Fruit fly (Drosophila melanogaster) Kc167 (cell line): ENCODE measurements around the gene CG7968.

Experiments
- Myc ChIP-seq: fragments of >200 bp; optimal IDR thresholded peaks from 2 replicates; lab custom pipeline; 2017; ENCODE audit warnings: missing external identifiers
- Sin3A ChIP-seq: fragments of >200 bp; optimal IDR thresholded peaks from 2 replicates; lab custom pipeline; 2018; ENCODE audit warnings: missing external identifiers
- h ChIP-seq: fragments of >200 bp; optimal IDR thresholded peaks from 3 replicates; lab custom pipeline; 2018; ENCODE audit warnings: missing external identifiers
- insv ChIP-seq: fragments of >200 bp; optimal IDR thresholded peaks from 3 replicates; lab custom pipeline; 2018; ENCODE audit warnings: missing external identifiers
- psq ChIP-seq: fragments of >200 bp; optimal IDR thresholded peaks from 2 replicates; lab custom pipeline; 2017; ENCODE audit warnings: missing external identifiers
- ttk ChIP-seq: sonication (Bioruptor generic); optimal IDR thresholded peaks from 2 replicates; lab custom pipeline; 2017; ENCODE audit warnings: missing external identifiers

CG7968 gene

DNA sequence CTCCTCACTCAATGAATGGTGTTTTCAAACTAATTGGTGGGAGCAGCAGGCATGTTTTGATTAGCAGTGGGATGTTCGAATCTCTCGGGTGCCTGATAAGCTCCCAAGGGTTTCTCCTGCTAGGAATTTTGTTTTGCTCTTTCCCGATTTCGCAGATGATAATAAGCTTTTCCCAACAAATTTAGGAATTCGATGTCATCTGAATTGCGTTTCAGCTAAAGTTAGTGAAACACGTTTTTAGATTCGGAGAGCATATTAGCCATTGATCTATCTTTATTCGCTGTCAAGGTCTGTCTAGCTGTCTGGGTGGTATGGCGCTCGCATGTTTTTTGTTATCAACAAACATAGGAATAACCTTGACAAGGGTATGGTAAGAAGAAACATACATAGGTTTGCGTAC lies 7.7 kb upstream of the CG7968 start, which contains the start of gene CG33307:
Gene CG33307, minus strand, starts transcription at position 13 of the 400 bp plus-strand sequence.
- TF ChIP-seq h (lab: Kevin White, UChicago) (no peak), ttk (lab: Kevin White, UChicago) (no peak), Myc (lab: Kevin White, UChicago) (no peak), Sin3A (lab: Kevin White, UChicago) (no peak), psq (no peak), insv (lab: Kevin White, UChicago) (no peak)

DNA sequence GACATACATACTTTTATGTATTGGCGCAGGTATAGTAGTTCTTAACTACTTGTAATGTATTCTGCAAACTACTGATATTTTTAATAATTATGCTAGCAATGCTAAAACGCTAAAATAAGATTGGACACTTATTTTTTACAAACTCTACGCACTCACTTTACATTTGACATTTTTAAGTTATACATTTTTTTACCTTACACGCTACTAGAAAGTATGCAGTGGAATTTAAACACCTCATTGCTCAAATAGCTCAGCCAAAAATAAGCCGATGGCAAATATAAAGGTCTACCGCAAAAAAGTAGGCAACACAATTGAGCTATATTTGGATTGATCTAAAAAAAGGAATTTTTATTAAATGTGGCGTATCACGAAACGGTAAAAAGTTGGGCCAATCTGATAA lies 7.1 kb upstream of the CG7968 start:
- TF ChIP-seq ttk (lab: Kevin White, UChicago) (no peak), h (lab: Kevin White, UChicago) (no peak), psq (no peak), Sin3A (lab: Kevin White, UChicago) (no peak), Myc (lab: Kevin White, UChicago) (no peak), insv (lab: Kevin White, UChicago) (no peak)

dm6 chr2L:13842572-13842971 lies 6.6 kb upstream of the CG7968 start:
- TF ChIP-seq ttk (lab: Kevin White, UChicago): no peak

DNA sequence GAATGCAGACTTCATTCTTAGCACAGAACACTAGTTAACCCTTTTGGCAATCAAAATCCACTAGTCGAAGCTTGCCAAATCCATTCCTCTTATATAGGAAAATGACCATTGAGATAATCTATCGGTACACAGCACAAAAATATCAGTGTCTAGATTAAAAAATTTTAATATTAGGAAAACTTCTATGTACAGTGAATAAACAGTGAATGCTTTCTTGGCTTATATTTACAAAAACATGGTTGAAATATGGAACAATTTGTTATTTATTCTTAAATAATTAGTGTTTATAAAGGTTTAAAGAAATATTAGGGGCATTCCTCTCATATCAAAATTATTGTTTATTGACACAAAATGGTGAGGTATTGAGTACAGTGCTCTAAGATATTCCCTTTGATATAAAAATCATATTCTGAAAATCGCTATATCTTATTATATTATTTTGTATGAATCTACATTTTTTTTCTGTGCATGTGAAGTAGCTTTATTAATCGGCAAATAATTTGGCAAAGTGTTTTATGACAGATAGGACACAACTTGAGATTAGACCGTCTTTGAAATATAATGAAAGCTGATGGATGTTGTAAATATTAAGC lies 5.4 kb upstream of the CG7968 start, which contains the start of gene CG33306:
Gene CG33306, minus strand, starts transcription at position 51 of the 593 bp plus-strand sequence.
- no peak for TF ChIP-seq h (lab: Kevin White, UChicago)
- TF ChIP-seq psq: no peak

DNA sequence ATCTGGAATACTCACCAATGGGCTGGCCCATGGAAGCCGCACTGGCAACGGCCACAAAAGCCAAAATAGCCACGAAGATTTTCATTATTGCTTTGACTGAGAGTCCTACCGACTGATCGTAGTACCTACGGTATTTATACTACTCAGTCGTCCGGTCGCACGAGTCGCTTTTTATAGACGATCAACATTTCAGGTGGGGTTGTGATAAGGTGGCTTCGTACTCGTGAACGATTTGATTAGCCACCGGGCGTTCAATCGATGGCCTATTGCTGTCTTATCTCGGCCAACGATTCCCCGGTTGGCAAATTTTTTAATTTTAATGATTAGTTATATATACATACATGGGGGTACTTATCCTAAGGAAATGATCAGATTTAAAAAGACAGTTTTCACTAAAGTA lies 4.0 kb upstream of the CG7968 start, which contains the start of gene CG8997:
Gene CG8997, minus strand, starts transcription at position 148 of the 400 bp plus-strand sequence.
- TF ChIP-seq Myc (lab: Kevin White, UChicago): no peak
- no peak for TF ChIP-seq h (lab: Kevin White, UChicago)
- TF ChIP-seq ttk (lab: Kevin White, UChicago): no peak
- TF ChIP-seq psq: no peak
- no peak for TF ChIP-seq Sin3A (lab: Kevin White, UChicago)
- no peak for TF ChIP-seq insv (lab: Kevin White, UChicago)

DNA sequence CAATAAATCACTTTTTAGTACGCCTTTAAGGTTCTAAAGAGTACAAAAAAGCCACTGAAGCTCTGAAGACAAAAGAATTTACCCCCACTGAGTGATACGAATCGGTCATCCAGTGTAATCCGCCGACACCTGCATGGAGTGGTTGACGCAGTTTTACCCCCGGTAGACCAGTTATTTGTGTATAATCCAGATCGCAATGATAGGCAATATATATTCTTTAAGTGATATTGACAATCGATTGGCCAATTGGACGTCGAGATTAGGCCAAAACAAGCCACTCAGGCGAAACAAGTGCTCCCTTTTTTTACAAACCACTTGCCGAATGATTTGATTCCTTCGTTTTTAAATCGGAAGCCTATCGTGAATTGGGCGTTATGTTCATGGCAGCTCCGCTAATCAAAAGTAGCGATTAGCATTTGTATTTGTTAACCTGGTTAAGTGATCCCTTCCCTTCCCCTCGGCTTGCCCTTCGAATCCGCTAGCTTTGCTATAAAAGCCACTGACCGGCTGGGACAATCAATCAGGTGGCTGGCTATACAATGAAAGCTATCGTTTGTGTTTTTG lies 2.9 kb upstream of the CG7968 start, which contains the start of gene CG7916:
Gene CG7916, plus strand, starts transcription at position 514 of the 564 bp plus-strand sequence.
- TF ChIP-seq ttk (lab: Kevin White, UChicago) (no peak), Sin3A (lab: Kevin White, UChicago) (no peak), Myc (lab: Kevin White, UChicago) (no peak), insv (lab: Kevin White, UChicago) (no peak), psq (no peak), h (lab: Kevin White, UChicago) (no peak)

DNA sequence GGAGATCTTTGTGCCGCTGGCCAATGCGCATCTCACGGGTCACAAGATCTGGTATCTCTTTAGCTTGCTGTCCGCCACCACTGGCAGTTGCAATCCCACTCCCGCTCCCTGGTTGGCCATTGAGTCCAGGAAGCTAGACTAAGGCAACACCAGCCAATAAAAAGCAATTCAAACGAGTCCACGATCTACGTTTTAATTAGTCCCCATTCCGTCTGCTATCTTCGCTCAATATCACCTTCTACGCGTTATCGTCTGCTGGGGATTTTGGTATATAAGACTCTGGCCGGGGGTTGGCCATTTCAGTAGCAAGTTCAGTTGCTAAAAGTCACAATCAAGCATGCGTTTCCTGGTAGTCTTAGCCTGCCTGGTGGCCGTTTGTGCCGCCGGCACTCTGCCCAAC lies 1.6 kb upstream of the CG7968 start, which contains the start of gene CG7953:
Gene CG7953, plus strand, starts transcription at position 301 of the 400 bp plus-strand sequence.
- TF ChIP-seq insv (lab: Kevin White, UChicago): no peak
- no peak for TF ChIP-seq Myc (lab: Kevin White, UChicago)
- no peak for TF ChIP-seq ttk (lab: Kevin White, UChicago)

DNA sequence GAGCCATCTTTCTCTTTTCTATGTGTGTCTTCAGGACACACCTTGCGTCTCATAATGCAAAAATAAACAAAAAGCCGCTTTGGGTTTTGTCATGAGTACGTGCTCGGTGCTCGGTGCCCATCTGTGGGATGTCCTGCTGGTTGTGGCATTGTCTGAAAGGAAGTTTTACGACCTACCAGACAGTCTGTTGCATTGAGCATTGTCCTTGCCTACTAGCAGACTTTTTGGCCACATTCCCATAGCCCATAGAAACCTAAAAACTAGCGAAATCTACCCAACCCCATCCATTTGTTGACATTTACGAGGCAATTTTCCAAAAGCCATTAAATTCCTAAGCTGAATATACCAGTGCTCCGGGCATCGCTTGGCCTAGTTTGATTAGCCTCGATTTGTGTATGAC lies 1.9 kb downstream of the CG7968 start:
- TF ChIP-seq ttk (lab: Kevin White, UChicago): no peak
- no peak for TF ChIP-seq insv (lab: Kevin White, UChicago)

DNA sequence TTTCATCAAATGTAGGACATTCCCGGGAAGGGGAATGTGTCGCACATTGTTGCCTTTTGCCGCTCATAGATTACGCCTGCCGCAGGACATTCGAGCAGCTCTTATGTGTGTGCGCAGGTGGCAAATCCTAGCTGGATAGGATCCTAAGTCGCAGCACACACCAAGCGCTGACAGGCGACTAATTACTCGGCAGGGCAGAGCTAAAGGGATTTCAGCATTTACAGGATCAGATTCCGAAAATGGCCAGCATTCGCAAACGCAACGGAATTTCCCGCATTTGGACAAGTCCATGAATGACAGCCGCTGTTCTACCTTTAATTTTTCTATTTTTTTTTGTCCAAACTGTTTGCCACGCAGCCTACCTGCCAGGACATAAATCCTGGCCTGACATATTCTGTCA lies 18.5 kb downstream of the CG7968 start:
- TF ChIP-seq ttk (lab: Kevin White, UChicago) (no peak), psq (no peak), Myc (lab: Kevin White, UChicago) (no peak)

dm6 chr2L:13869400-13869799 lies 20.2 kb downstream of the CG7968 start:
- TF ChIP-seq h (lab: Kevin White, UChicago) (no peak), Myc (lab: Kevin White, UChicago) (no peak), ttk (lab: Kevin White, UChicago) (no peak)

DNA sequence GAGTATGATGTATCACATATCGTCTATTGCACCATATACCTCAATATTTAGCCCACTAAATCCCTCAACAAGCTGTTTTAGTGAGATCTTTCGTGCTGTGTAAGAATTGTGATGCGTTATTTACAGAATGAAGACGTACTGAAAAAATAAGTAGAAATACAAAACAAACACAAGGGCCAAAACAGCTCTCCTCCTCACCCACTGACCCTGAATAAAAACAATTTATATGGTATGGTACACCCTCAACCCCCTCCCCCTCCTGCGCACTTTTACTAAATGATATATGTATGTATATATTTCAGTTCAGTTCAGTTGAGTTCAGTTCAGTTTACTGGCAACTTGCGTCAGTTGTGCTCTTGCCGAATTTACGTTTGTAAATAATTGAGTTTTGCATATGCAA lies 23.9 kb downstream of the CG7968 start:
- TF ChIP-seq psq (no peak), h (lab: Kevin White, UChicago) (no peak), insv (lab: Kevin White, UChicago) (no peak)

DNA sequence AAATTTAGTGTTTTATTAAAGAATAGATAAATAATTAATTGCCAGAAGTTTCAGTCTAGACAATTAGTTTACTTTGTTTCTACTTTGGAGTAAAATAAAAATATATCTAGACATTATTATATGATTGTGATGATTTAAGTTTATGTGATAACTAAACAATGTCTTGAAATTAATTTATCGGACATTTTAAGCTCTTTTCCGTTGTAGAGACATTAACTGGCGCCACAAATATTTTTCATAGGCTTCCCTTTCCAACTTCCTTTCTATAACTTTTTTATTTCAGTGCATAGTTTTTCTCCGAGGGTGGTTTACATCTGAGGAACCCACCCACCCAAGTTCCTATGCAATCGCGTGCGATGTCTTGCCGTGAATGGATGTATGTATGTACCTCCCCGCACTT lies 27.5 kb downstream of the CG7968 start:
- TF ChIP-seq Myc (lab: Kevin White, UChicago) (no peak), h (lab: Kevin White, UChicago) (no peak), psq (no peak), insv (lab: Kevin White, UChicago) (no peak), Sin3A (lab: Kevin White, UChicago) (no peak), ttk (lab: Kevin White, UChicago) (no peak)

dm6 chr2L:13877934-13878580 lies 28.9 kb downstream of the CG7968 start:
- no peak for TF ChIP-seq insv (lab: Kevin White, UChicago)
- TF ChIP-seq h (lab: Kevin White, UChicago): no peak
- no peak for TF ChIP-seq psq
- TF ChIP-seq Sin3A (lab: Kevin White, UChicago): no peak
- TF ChIP-seq ttk (lab: Kevin White, UChicago): no peak
- TF ChIP-seq Myc (lab: Kevin White, UChicago): no peak
